Worm (Caenorhabditis elegans): ENCODE results near the gene bus-8A.

ce11 chrX:5485931-5486537 lies 6.7 kb upstream of the bus-8A start, which contains the start of gene C25F6.1:
- TF ChIP-seq him-1 (tag; optimal IDR thresholded peaks at IDR 0.05) (no peak), W03F9.2 (tag; optimal IDR thresholded peaks at IDR 0.05) (no peak), dao-5 (tag; optimal IDR thresholded peaks at IDR 0.05) (no peak)

All from whole organism, L4/young adult.